Worm (Caenorhabditis elegans): ENCODE results near the gene col-148.

The col-148 gene

ce11 chrV:10238665-10239064, 2.9 kb upstream of the col-148 start, which contains the start of gene fubl-1:
fubl-1 (minus strand) TSS chrV:10238866.
- TF ChIP-seq aly-1 (tag; optimal IDR thresholded peaks at IDR 0.05) (no peak), scrt-1 (GFP tag; IDR thresholded peaks at IDR 0.05) (no peak), ceh-36 (tag; optimal IDR thresholded peaks at IDR 0.05) (no peak), hmg-4 (GFP tag; optimal IDR thresholded peaks at IDR 0.05) (peak; percentile 37), hnd-1 (tag; optimal IDR thresholded peaks at IDR 0.05) (no peak), tra-4 (tag; optimal IDR thresholded peaks at IDR 0.05) (no peak)

ce11 chrV:10239861-10240260, 1.7 kb upstream of the col-148 start, which contains the start of gene fipr-8:
fipr-8 (minus strand) TSS chrV:10239961.
- TF ChIP-seq sea-1 (GFP tag; conservative IDR thresholded peaks at IDR 0.05) (no peak), scrt-1 (GFP tag; IDR thresholded peaks at IDR 0.05) (no peak), F13C5.2 (tag; optimal IDR thresholded peaks at IDR 0.05) (no peak), aly-1 (tag; optimal IDR thresholded peaks at IDR 0.05) (no peak), tra-4 (tag; optimal IDR thresholded peaks at IDR 0.05) (no peak), tbx-37 (GFP tag; conservative IDR thresholded peaks at IDR 0.05) (no peak), ama-1 (optimal IDR thresholded peaks at IDR 0.05) (no peak), ceh-13 (GFP tag; optimal IDR thresholded peaks at IDR 0.05) (no peak), ets-7 (tag; optimal IDR thresholded peaks at IDR 0.05) (no peak), hmbx-1 (tag; optimal IDR thresholded peaks at IDR 0.05) (no peak), B0310.2 (tag; optimal IDR thresholded peaks at IDR 0.05) (no peak), flt-1 (GFP tag; IDR thresholded peaks at IDR 0.05) (no peak), pes-1 (GFP tag; IDR thresholded peaks at IDR 0.05) (no peak), tbx-11 (GFP tag; IDR thresholded peaks at IDR 0.05) (no peak), hnd-1 (tag; optimal IDR thresholded peaks at IDR 0.05) (no peak), hmg-4 (GFP tag; optimal IDR thresholded peaks at IDR 0.05) (no peak), ceh-36 (tag; optimal IDR thresholded peaks at IDR 0.05) (no peak)

- TF ChIP-seq F13C5.2 (tag; optimal IDR thresholded peaks at IDR 0.05) (no peak), aly-1 (tag; optimal IDR thresholded peaks at IDR 0.05) (no peak), sea-1 (GFP tag; conservative IDR thresholded peaks at IDR 0.05) (no peak), B0310.2 (tag; optimal IDR thresholded peaks at IDR 0.05) (no peak), ets-7 (tag; optimal IDR thresholded peaks at IDR 0.05) (no peak), pes-1 (GFP tag; IDR thresholded peaks at IDR 0.05) (no peak)
These were observed 1.6 kb downstream of the col-148 start, which contains the start of gene C12D8.9 for ce11 chrV:10243105-10243504. C12D8.9 (minus strand) TSS chrV:10243205.

DNA sequence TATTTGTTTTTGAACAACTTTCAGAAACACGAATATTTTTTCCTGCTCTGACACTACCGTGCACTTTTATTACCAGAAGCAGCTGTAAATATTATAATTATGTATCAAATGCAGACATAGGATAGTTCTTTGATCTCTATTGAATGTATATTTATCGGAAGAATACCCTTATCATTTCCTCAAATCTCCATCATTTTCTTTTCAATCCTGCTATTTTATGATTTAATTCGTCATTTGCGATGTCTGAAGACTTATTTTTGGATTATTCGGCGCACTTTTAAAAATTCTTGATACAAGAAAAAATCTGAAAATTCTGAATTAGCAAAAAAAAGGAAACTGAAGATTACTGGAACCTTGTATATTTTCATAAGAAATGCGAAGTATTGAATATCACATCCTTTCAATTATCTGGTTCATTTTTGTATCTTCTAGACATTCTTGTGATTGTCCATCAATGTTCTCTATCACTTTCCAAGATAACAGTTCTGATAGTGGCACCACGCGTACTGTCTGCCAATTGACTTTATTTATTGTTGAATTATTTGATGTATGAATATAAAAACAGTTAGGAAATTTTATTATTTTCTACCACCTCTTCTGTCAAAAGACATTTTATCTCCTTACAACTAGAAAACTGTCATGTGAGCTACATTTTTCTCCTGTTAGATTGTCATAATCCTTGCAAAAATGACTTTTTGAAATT, 2.6 kb downstream of the col-148 start:
- TF ChIP-seq ceh-13 (GFP tag; optimal IDR thresholded peaks at IDR 0.05), result no peak
- TF ChIP-seq B0310.2 (tag; optimal IDR thresholded peaks at IDR 0.05), result no peak
- TF ChIP-seq ets-7 (tag; optimal IDR thresholded peaks at IDR 0.05), result no peak
- TF ChIP-seq hnd-1 (tag; optimal IDR thresholded peaks at IDR 0.05), result no peak
- TF ChIP-seq aly-1 (tag; optimal IDR thresholded peaks at IDR 0.05), result no peak
- TF ChIP-seq sea-1 (GFP tag; conservative IDR thresholded peaks at IDR 0.05), result no peak
- no peak for TF ChIP-seq hmg-4 (GFP tag; optimal IDR thresholded peaks at IDR 0.05)
- TF ChIP-seq tra-4 (tag; optimal IDR thresholded peaks at IDR 0.05), result no peak
- no peak for TF ChIP-seq tbx-11 (GFP tag; IDR thresholded peaks at IDR 0.05)

DNA sequence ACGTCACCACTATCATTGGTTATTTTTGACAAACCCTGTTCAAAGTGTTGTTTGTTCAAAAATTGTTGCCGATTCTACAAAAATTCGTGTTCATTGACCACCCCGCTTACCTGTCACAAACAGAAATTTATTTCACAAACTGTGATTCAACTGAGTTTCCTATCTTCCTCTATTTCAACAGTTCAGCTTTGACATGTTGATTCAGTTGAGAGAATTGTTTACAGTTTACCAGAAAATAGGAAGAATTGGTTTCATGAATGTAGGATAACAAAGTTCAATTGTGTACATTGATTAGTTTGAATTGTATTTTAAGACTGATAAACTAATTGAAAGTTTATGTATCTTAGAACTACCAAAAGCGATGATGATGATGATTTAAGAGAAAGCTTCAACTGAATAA, 4.1 kb downstream of the col-148 start:
- TF ChIP-seq pes-1 (GFP tag; IDR thresholded peaks at IDR 0.05) (no peak), F13C5.2 (tag; optimal IDR thresholded peaks at IDR 0.05) (no peak)

DNA sequence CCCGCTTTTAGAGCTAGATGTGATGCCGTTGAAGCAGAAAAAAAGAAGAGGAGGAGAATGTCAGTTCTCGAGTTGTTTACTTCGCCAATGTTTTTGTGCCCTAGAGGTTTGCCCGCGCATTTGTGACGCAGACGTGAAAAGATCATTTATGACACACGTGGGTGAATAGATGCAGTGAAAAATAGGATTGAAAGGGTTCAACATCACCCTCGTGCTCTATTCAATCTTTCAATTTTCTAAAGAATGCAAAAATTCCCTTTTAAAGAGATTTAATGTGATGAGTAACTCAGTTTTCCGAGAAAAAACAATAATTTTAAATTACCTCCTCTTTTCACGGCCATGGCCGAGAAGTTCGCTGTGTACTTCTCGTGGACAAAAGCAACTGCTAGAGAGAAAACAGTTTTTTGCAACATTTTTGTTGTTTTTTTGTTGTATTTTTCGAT, 4.9 kb downstream of the col-148 start:
- TF ChIP-seq tbx-37 (GFP tag; conservative IDR thresholded peaks at IDR 0.05) (no peak), B0310.2 (tag; optimal IDR thresholded peaks at IDR 0.05) (no peak), flt-1 (GFP tag; IDR thresholded peaks at IDR 0.05) (no peak), ama-1 (optimal IDR thresholded peaks at IDR 0.05) (no peak)

- TF ChIP-seq ceh-13 (GFP tag; optimal IDR thresholded peaks at IDR 0.05) (no peak), hnd-1 (tag; optimal IDR thresholded peaks at IDR 0.05) (no peak), F13C5.2 (tag; optimal IDR thresholded peaks at IDR 0.05) (no peak)
These were observed 5.4 kb downstream of the col-148 start for ce11 chrV:10246967-10247366.

- TF ChIP-seq ceh-36 (tag; optimal IDR thresholded peaks at IDR 0.05) (no peak), tbx-37 (GFP tag; conservative IDR thresholded peaks at IDR 0.05) (no peak), pes-1 (GFP tag; IDR thresholded peaks at IDR 0.05) (no peak), hmg-4 (GFP tag; optimal IDR thresholded peaks at IDR 0.05) (no peak), flt-1 (GFP tag; IDR thresholded peaks at IDR 0.05) (no peak), scrt-1 (GFP tag; IDR thresholded peaks at IDR 0.05) (no peak)
These were observed 6.2 kb downstream of the col-148 start for ce11 chrV:10247673-10248239.
